Worm (Caenorhabditis elegans): Measurements from ENCODE around the gene Y59A8B.19.

Gene Y59A8B.19

DNA sequence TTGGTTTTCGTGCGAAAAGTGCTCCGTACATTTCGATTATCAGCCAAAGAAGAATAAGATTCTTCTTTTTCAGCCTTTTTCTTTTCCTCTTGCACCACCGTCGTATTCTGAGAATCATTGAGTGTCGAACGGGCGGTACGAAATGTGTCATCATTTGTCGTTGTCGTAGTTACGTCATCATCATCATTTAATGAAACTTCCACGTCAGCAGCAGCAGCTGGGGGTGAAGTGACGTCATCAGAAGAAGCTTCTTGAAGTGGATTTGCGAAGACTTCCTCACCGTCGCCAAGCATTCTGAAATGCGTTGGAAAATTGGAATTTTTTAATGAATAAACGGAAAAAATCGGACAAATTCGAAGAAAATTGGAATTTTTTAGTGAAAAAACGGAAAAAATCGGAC lies 27.2 kb upstream of the Y59A8B.19 start, which contains the start of gene snx-6:
Gene snx-6 (minus strand): TSS at position 294 of the 400 bp plus-strand sequence.
- no peak for TF ChIP-seq dox-1 (GFP tag; IDR thresholded peaks at IDR 0.05)
- TF ChIP-seq ekl-4 (GFP tag; IDR thresholded peaks at IDR 0.05) = no peak
- TF ChIP-seq F57A8.1 (GFP tag; optimal IDR thresholded peaks at IDR 0.05) = no peak
- no peak for TF ChIP-seq ztf-26 (tag; optimal IDR thresholded peaks at IDR 0.05)
- no peak for TF ChIP-seq K12H6.12 (tag; optimal IDR thresholded peaks at IDR 0.05)
- no peak for TF ChIP-seq pha-4 (tag; optimal IDR thresholded peaks at IDR 0.05)
- no peak for TF ChIP-seq ZK185.1 (tag; optimal IDR thresholded peaks at IDR 0.05; ENCODE audit: poor library complexity, severe bottlenecking)
- no peak for TF ChIP-seq ztf-25 (GFP tag; IDR thresholded peaks at IDR 0.05)
- no peak for TF ChIP-seq hmg-1.2 (GFP tag; IDR thresholded peaks at IDR 0.05)
- no peak for TF ChIP-seq egrh-3 (GFP tag; IDR thresholded peaks at IDR 0.05)

DNA sequence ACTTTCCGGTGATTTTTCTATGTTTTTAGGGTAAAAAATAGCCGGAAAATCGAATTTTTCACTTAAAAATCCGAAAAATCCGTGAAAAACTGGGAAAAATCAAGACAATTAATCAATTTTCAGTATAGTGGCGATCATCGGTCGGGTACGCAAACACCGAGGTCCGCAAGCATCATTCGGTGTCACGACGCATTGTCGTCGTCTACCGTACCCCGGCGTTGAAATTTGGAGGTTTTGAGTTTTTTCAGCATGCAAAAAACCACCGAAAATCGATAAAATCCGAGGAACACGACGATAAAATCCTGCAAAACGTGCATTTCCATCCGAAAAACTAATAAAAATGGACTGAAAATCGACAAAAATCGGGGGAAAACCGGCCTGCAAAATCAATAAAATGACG lies 25.3 kb upstream of the Y59A8B.19 start:
- TF ChIP-seq D2030.7 (GFP tag; IDR thresholded peaks at IDR 0.05) = peak; percentile 44; the same call in 1 of the 2 replicates
- no peak for TF ChIP-seq snpc-4 (GFP tag; optimal IDR thresholded peaks at IDR 0.05)
- peak in 1 of 4 experiments; percentile 30 for TF ChIP-seq snpc-4 (tag; optimal IDR thresholded peaks at IDR 0.05)
- no peak for TF ChIP-seq dpl-1 (GFP tag; optimal IDR thresholded peaks at IDR 0.05)
- TF ChIP-seq ccch-3 (GFP tag; optimal IDR thresholded peaks at IDR 0.05) = no peak
- TF ChIP-seq gei-17 (GFP tag; optimal IDR thresholded peaks at IDR 0.05) = no peak
- TF ChIP-seq egl-44 (GFP tag; IDR thresholded peaks at IDR 0.05) = no peak
- no peak for TF ChIP-seq tbx-9 (tag; optimal IDR thresholded peaks at IDR 0.05; ENCODE audit: borderline replicate concordance)
- no peak for TF ChIP-seq xnd-1 (tag; optimal IDR thresholded peaks at IDR 0.05)
- no peak for TF ChIP-seq sptf-2 (GFP tag; optimal IDR thresholded peaks at IDR 0.05)
- TF ChIP-seq ets-4 (GFP tag; optimal IDR thresholded peaks at IDR 0.05) = no peak
- TF ChIP-seq nhr-80 (tag; optimal IDR thresholded peaks at IDR 0.05) = no peak
- TF ChIP-seq attf-6 (GFP tag; IDR thresholded peaks at IDR 0.05) = no peak
- no peak for TF ChIP-seq chd-7 (tag; optimal IDR thresholded peaks at IDR 0.05)
- TF ChIP-seq F22D6.2 (tag; optimal IDR thresholded peaks at IDR 0.05) = no peak
- no peak for TF ChIP-seq unc-62 (GFP tag; optimal IDR thresholded peaks at IDR 0.05)
- TF ChIP-seq mcd-1 (GFP tag; IDR thresholded peaks at IDR 0.05) = peak; percentile 57
- TF ChIP-seq let-526 (GFP tag; IDR thresholded peaks at IDR 0.05) = no peak
- no peak for TF ChIP-seq zim-3 (tag; optimal IDR thresholded peaks at IDR 0.05)
- no peak for TF ChIP-seq Y53F4B.3 (GFP tag; IDR thresholded peaks at IDR 0.05)
- no peak for TF ChIP-seq nhr-179 (tag; optimal IDR thresholded peaks at IDR 0.05)
- peak; percentile 78 for TF ChIP-seq lsl-1 (GFP tag; optimal IDR thresholded peaks at IDR 0.05)
- no peak for TF ChIP-seq Y53G8AR.9 (GFP tag; conservative IDR thresholded peaks at IDR 0.05)
- no peak for TF ChIP-seq F37B4.10 (GFP tag; IDR thresholded peaks at IDR 0.05)
- peak; percentile 3 for TF ChIP-seq tbp1 (GFP tag; optimal IDR thresholded peaks at IDR 0.05)
- TF ChIP-seq nhr-90 (tag; optimal IDR thresholded peaks at IDR 0.05) = no peak
- TF ChIP-seq F57C9.4 (tag; optimal IDR thresholded peaks at IDR 0.05) = no peak
- TF ChIP-seq B0261.1 (tag; optimal IDR thresholded peaks at IDR 0.05) = no peak
- TF ChIP-seq lsy-27 (tag; optimal IDR thresholded peaks at IDR 0.05; ENCODE audit: borderline replicate concordance, insufficient read depth) = no peak
- TF ChIP-seq attf-5 (GFP tag; optimal IDR thresholded peaks at IDR 0.05) = peak; percentile 32
